Worm (Caenorhabditis elegans) whole organism, mixed stage, embryonic: ENCODE results near the gene ZK1248.11.

Source experiments
- M03D4.4 ChIP-seq: sonication (generic microtip); optimal IDR thresholded peaks from 2 replicates; lab custom pipeline; 2017; ENCODE audit warnings: mild to moderate bottlenecking, missing genetic modification characterization, missing compliant biosample characterization
- bed-3 ChIP-seq: fragments of 200-800 bp; sonication (Bioruptor generic); optimal IDR thresholded peaks from 3 replicates; lab custom pipeline; 2018; ENCODE audit warnings: mild to moderate bottlenecking, missing genetic modification characterization, moderate library complexity, missing compliant biosample characterization
- blmp-1 ChIP-seq: fragments of 150-350 bp; optimal IDR thresholded peaks from 2 replicates; lab custom pipeline; 2014; ENCODE audit warnings: missing biosample characterization, missing genetic modification characterization
- ceh-39 ChIP-seq: fragments of 150-350 bp; optimal IDR thresholded peaks from 2 replicates; lab custom pipeline; 2014; ENCODE audit warnings: missing biosample characterization, missing genetic modification characterization
- ceh-43 ChIP-seq: fragments of 200-800 bp; sonication (Bioruptor generic); optimal IDR thresholded peaks from 2 replicates; lab custom pipeline; 2018; ENCODE audit warnings: mild to moderate bottlenecking, missing genetic modification characterization, moderate library complexity, missing compliant biosample characterization
- ceh-83 ChIP-seq: fragments of 200-800 bp; sonication (Bioruptor generic); optimal IDR thresholded peaks from 2 replicates; lab custom pipeline; 2018; ENCODE audit warnings: mild to moderate bottlenecking, missing genetic modification characterization, missing compliant biosample characterization
- cnd-1 ChIP-seq: fragments of 200-800 bp; sonication (Bioruptor generic); optimal IDR thresholded peaks from 2 replicates; lab custom pipeline; 2018; ENCODE audit warnings: mild to moderate bottlenecking, missing genetic modification characterization, missing compliant biosample characterization
- drap-1 ChIP-seq: fragments of 200-800 bp; sonication (Bioruptor generic); optimal IDR thresholded peaks from 3 replicates; lab custom pipeline; 2018; ENCODE audit warnings: mild to moderate bottlenecking, missing genetic modification characterization, missing compliant biosample characterization
- elt-1 ChIP-seq: sonication (generic microtip); optimal IDR thresholded peaks from 2 replicates; lab custom pipeline; 2017; ENCODE audit warnings: missing genetic modification characterization, mild to moderate bottlenecking, missing compliant biosample characterization, antibody characterized with exemption, moderate library complexity, borderline replicate concordance; ENCODE audit not compliant: insufficient read depth
- elt-3 ChIP-seq: fragments of 150-350 bp; optimal IDR thresholded peaks from 2 replicates; lab custom pipeline; 2014; ENCODE audit warnings: missing biosample characterization, missing genetic modification characterization
- flh-1 ChIP-seq: fragments of 200-800 bp; sonication (Bioruptor generic); optimal IDR thresholded peaks from 2 replicates; lab custom pipeline; 2018; ENCODE audit warnings: mild to moderate bottlenecking, missing genetic modification characterization, moderate library complexity, missing compliant biosample characterization
- ham-2 ChIP-seq: fragments of 200-800 bp; sonication (Bioruptor generic); optimal IDR thresholded peaks from 2 replicates; lab custom pipeline; 2018; ENCODE audit warnings: mild to moderate bottlenecking, missing genetic modification characterization, missing compliant biosample characterization
- hlh-1 ChIP-seq: fragments of 150-350 bp; optimal IDR thresholded peaks from 2 replicates; lab custom pipeline; 2014; ENCODE audit warnings: missing biosample characterization, missing genetic modification reagents, missing genetic modification characterization
- lin-13 ChIP-seq: fragments of 150-350 bp; optimal IDR thresholded peaks from 2 replicates; lab custom pipeline; 2014; ENCODE audit warnings: missing biosample characterization, missing genetic modification characterization
- lin-32 ChIP-seq: fragments of 200-800 bp; sonication (Bioruptor generic); optimal IDR thresholded peaks from 2 replicates; lab custom pipeline; 2018; ENCODE audit warnings: mild to moderate bottlenecking, missing genetic modification characterization, missing compliant biosample characterization
- lsy-2 ChIP-seq: fragments of 150-350 bp; optimal IDR thresholded peaks from 2 replicates; lab custom pipeline; 2014; ENCODE audit warnings: missing biosample characterization, missing genetic modification characterization
- mep-1 ChIP-seq: fragments of 150-350 bp; optimal IDR thresholded peaks from 2 replicates; lab custom pipeline; 2017; ENCODE audit warnings: missing biosample characterization, missing genetic modification reagents, missing genetic modification characterization, inconsistent platforms
- nhr-12 ChIP-seq: fragments of 150-350 bp; optimal IDR thresholded peaks from 2 replicates; lab custom pipeline; 2014; ENCODE audit warnings: missing biosample characterization, missing genetic modification characterization
- nhr-2 ChIP-seq: fragments of 150-350 bp; optimal IDR thresholded peaks from 2 replicates; lab custom pipeline; 2014; ENCODE audit warnings: missing biosample characterization, missing genetic modification characterization
- nhr-237 ChIP-seq: fragments of 150-350 bp; optimal IDR thresholded peaks from 2 replicates; lab custom pipeline; 2014; ENCODE audit warnings: missing biosample characterization, missing genetic modification characterization
- nhr-28 ChIP-seq: fragments of 150-350 bp; optimal IDR thresholded peaks from 2 replicates; lab custom pipeline; 2014; ENCODE audit warnings: missing biosample characterization, missing genetic modification characterization
- nhr-76 ChIP-seq: sonication (generic microtip); optimal IDR thresholded peaks from 2 replicates; lab custom pipeline; 2017; ENCODE audit warnings: missing biosample characterization, missing genetic modification characterization
- sem-2 ChIP-seq: fragments of 200-800 bp; sonication (Bioruptor generic); optimal IDR thresholded peaks from 2 replicates; lab custom pipeline; 2018; ENCODE audit warnings: mild to moderate bottlenecking, missing genetic modification characterization, missing compliant biosample characterization
- snpc-4 ChIP-seq: fragments of 150-350 bp; optimal IDR thresholded peaks from 2 replicates; lab custom pipeline; 2014; ENCODE audit warnings: missing biosample characterization, missing genetic modification characterization
- sptf-1 ChIP-seq: sonication (generic microtip); optimal IDR thresholded peaks from 2 replicates; lab custom pipeline; 2017; ENCODE audit warnings: mild to moderate bottlenecking, missing genetic modification characterization, moderate library complexity, missing compliant biosample characterization
- tbx-8 ChIP-seq: fragments of 200-800 bp; sonication (Bioruptor generic); optimal IDR thresholded peaks from 2 replicates; lab custom pipeline; 2018; ENCODE audit warnings: mild to moderate bottlenecking, missing genetic modification characterization, moderate library complexity, missing compliant biosample characterization
- unc-120 ChIP-seq: sonication (generic microtip); optimal IDR thresholded peaks from 2 replicates; lab custom pipeline; 2017; ENCODE audit warnings: missing genetic modification characterization, missing compliant biosample characterization; ENCODE audit not compliant: poor library complexity, severe bottlenecking
- unc-39 ChIP-seq: fragments of 150-350 bp; optimal IDR thresholded peaks from 2 replicates; lab custom pipeline; 2014; ENCODE audit warnings: missing biosample characterization, missing genetic modification characterization
- unc-62 ChIP-seq: fragments of 150-350 bp; optimal IDR thresholded peaks from 2 replicates; lab custom pipeline; 2014; ENCODE audit warnings: missing biosample characterization, missing genetic modification reagents, missing genetic modification characterization
- zip-8 ChIP-seq: fragments of 150-350 bp; optimal IDR thresholded peaks from 2 replicates; lab custom pipeline; 2014; ENCODE audit warnings: missing biosample characterization, missing genetic modification characterization
- ztf-11 ChIP-seq: fragments of 150-350 bp; optimal IDR thresholded peaks from 2 replicates; lab custom pipeline; 2014; ENCODE audit warnings: missing biosample characterization, missing genetic modification characterization

The ZK1248.11 gene

ce11 chrII:5794195-5794594 lies 34.2 kb downstream of the ZK1248.11 start, which contains the start of gene acdh-8:
Gene acdh-8 (plus strand): TSS chrII:5794495.
- TF ChIP-seq nhr-76 (tag; lab: Kevin White, UChicago) (no peak), drap-1 (GFP tag; lab: Kevin White, UChicago) (no peak), nhr-12 (tag; lab: Kevin White, UChicago) (no peak), nhr-237 (tag; lab: Kevin White, UChicago) (no peak), flh-1 (GFP tag; lab: Kevin White, UChicago) (no peak), unc-62 (GFP tag; lab: Kevin White, UChicago) (no peak), unc-120 (tag; lab: Kevin White, UChicago) (no peak), lin-13 (tag; lab: Kevin White, UChicago) (no peak), ham-2 (GFP tag; lab: Kevin White, UChicago) (no peak), ceh-83 (GFP tag; lab: Kevin White, UChicago) (no peak), elt-1 (tag; lab: Kevin White, UChicago) (no peak), elt-3 (tag; lab: Kevin White, UChicago) (no peak), hlh-1 (no peak), sem-2 (no peak), zip-8 (tag; lab: Kevin White, UChicago) (no peak), ceh-43 (GFP tag; lab: Kevin White, UChicago) (no peak), M03D4.4 (no peak), nhr-28 (no peak), mep-1 (tag; lab: Kevin White, UChicago) (no peak)

- TF ChIP-seq unc-39 (tag; lab: Kevin White, UChicago) = no peak
- TF ChIP-seq M03D4.4 = no peak
- no peak for TF ChIP-seq ceh-43 (GFP tag; lab: Kevin White, UChicago)
- no peak for TF ChIP-seq lin-32 (GFP tag; lab: Kevin White, UChicago)
- TF ChIP-seq sptf-1 (tag; lab: Kevin White, UChicago) = no peak
- no peak for TF ChIP-seq bed-3
- TF ChIP-seq lin-13 (tag; lab: Kevin White, UChicago) = no peak
- TF ChIP-seq drap-1 (GFP tag; lab: Kevin White, UChicago) = no peak
- no peak for TF ChIP-seq tbx-8
- TF ChIP-seq flh-1 (GFP tag; lab: Kevin White, UChicago) = no peak
- TF ChIP-seq nhr-2 (tag; lab: Kevin White, UChicago) = no peak
- no peak for TF ChIP-seq sem-2
- TF ChIP-seq ham-2 (GFP tag; lab: Kevin White, UChicago) = no peak
- TF ChIP-seq zip-8 (tag; lab: Kevin White, UChicago) = no peak
- TF ChIP-seq ceh-39 (tag; lab: Kevin White, UChicago) = no peak
- no peak for TF ChIP-seq unc-120 (tag; lab: Kevin White, UChicago)
- no peak for TF ChIP-seq ztf-11 (tag; lab: Kevin White, UChicago)
These were observed 35.9 kb downstream of the ZK1248.11 start, which contains the start of gene K05F1.14 for ce11 chrII:5792490-5792889. Gene K05F1.14 (minus strand): TSS chrII:5792590.

DNA sequence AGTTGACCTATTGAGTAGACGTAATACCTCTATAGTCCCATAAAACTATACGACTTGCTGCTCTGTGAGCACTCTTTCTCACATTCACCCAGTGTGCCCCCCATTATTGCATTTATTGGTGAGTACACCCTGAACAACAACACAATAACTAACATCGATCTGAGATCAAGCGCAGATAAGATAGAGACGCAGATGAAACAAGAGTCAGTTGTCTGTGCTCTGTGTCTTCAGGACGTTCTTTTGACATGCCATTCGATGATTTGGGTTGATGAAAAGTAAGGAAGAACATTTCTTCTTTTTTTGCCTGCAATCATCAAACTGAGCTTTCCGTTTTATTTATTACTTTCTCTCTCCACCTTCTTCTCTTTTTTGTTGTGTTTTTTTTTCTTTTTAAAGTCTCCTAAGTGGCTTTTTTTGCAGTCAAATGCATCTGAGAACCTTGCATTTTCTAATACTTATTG lies 38.0 kb downstream of the ZK1248.11 start, which contains the start of gene lect-2:
Gene lect-2 (plus strand): TSS at position 411 of the 461 bp plus-strand sequence.
- TF ChIP-seq sem-2 = no peak
- TF ChIP-seq unc-120 (tag; lab: Kevin White, UChicago) = peak; percentile 6
- TF ChIP-seq hlh-1 = peak; percentile 94
- TF ChIP-seq unc-62 (GFP tag; lab: Kevin White, UChicago) = peak; percentile 28
- peak; percentile 84 for TF ChIP-seq elt-1 (tag; lab: Kevin White, UChicago)
- peak; percentile 35 for TF ChIP-seq nhr-2 (tag; lab: Kevin White, UChicago)

ce11 chrII:5788815-5789214 lies 39.6 kb downstream of the ZK1248.11 start, which contains the start of gene K05F1.13:
Gene K05F1.13 (plus strand): TSS chrII:5789115.
- TF ChIP-seq nhr-237 (tag; lab: Kevin White, UChicago) (no peak), M03D4.4 (no peak), elt-1 (tag; lab: Kevin White, UChicago) (no peak), elt-3 (tag; lab: Kevin White, UChicago) (no peak), blmp-1 (tag; lab: Kevin White, UChicago) (no peak), ceh-43 (GFP tag; lab: Kevin White, UChicago) (no peak), cnd-1 (no peak), snpc-4 (tag; lab: Kevin White, UChicago) (no peak), sem-2 (no peak), nhr-12 (tag; lab: Kevin White, UChicago) (no peak), ceh-83 (GFP tag; lab: Kevin White, UChicago) (no peak), zip-8 (tag; lab: Kevin White, UChicago) (no peak), tbx-8 (no peak), ztf-11 (tag; lab: Kevin White, UChicago) (no peak), flh-1 (GFP tag; lab: Kevin White, UChicago) (no peak), lin-32 (GFP tag; lab: Kevin White, UChicago) (no peak), nhr-2 (tag; lab: Kevin White, UChicago) (no peak), unc-39 (tag; lab: Kevin White, UChicago) (no peak), unc-62 (GFP tag; lab: Kevin White, UChicago) (no peak), lsy-2 (tag; lab: Kevin White, UChicago) (no peak)
- TF ChIP-seq, all 35 proteins: peak for 0
